Worm (Caenorhabditis elegans) whole organism, L4/young adult: ENCODE results near the gene T10H4.13.

ENCODE experiments used
- W03F9.2 ChIP-seq: fragments of 150-350 bp; optimal IDR thresholded peaks from 2 replicates; lab custom pipeline; 2014; ENCODE audit warnings: missing biosample characterization, missing genetic modification characterization
- dao-5 ChIP-seq: sonication (generic microtip); optimal IDR thresholded peaks from 2 replicates; lab custom pipeline; 2016; ENCODE audit warnings: missing genotype, missing genetic modification characterization, moderate library complexity, missing compliant biosample characterization
- him-1 ChIP-seq: sonication (generic microtip); optimal IDR thresholded peaks from 2 replicates; lab custom pipeline; 2016; ENCODE audit warnings: missing genotype, missing genetic modification reagents, missing genetic modification characterization, missing compliant biosample characterization

ce11 chrV:15235661-15236060 lies 31.6 kb downstream of the T10H4.13 start, which contains the start of gene nhr-164:
- TF ChIP-seq dao-5 (tag; lab: Kevin White, UChicago) (no peak), him-1 (tag; lab: Kevin White, UChicago) (no peak), W03F9.2 (tag; lab: Kevin White, UChicago) (no peak)
